Fruit fly (Drosophila melanogaster): ENCODE data around the gene kek6.

- TF ChIP-seq Dfd (GFP tag; optimal IDR thresholded peaks at IDR 0.05) (no peak), OdsH (GFP tag; optimal IDR thresholded peaks at IDR 0.05) (no peak), pan (optimal IDR thresholded peaks at IDR 0.05) (no peak), Hr78 (GFP tag; optimal IDR thresholded peaks at IDR 0.05) (no peak), N (GFP tag; optimal IDR thresholded peaks at IDR 0.05) (no peak), Myc (optimal IDR thresholded peaks at IDR 0.05) (no peak), brk (GFP tag; optimal IDR thresholded peaks at IDR 0.05) (no peak), fru (GFP tag; optimal IDR thresholded peaks at IDR 0.05) (no peak), usp (GFP tag; optimal IDR thresholded peaks at IDR 0.05) (no peak), Jra (GFP tag; optimal IDR thresholded peaks at IDR 0.05) (no peak), GATAd (GFP tag; optimal IDR thresholded peaks at IDR 0.05) (no peak), Rel (GFP tag; optimal IDR thresholded peaks at IDR 0.05) (no peak), Rel (tag; optimal IDR thresholded peaks at IDR 0.05) (no peak), lola (GFP tag; optimal IDR thresholded peaks at IDR 0.05) (no peak), Sp1 (GFP tag; optimal IDR thresholded peaks at IDR 0.05) (no peak)
Observed at dm6 chr3R:31703370-31703769, 81.4 kb downstream of the kek6 start.
